Fruit fly (Drosophila melanogaster) whole organism, embryonic: ENCODE measurements around the gene CG11811.
A peak's percentile ranks its signal among the peaks of the same experiment; 100 is the strongest.

ENCODE experiments used
- BEAF-32 ChIP-seq: fragments of 200-800 bp; sonication (Bioruptor generic); optimal IDR thresholded peaks from 3 replicates; lab custom pipeline; 2017; ENCODE audit warnings: missing biosample characterization, missing genetic modification characterization, mild to moderate bottlenecking, moderate library complexity, missing genetic modification reagents
- Blimp-1 ChIP-seq: fragments of 200-800 bp; sonication (Bioruptor generic); optimal IDR thresholded peaks from 3 replicates; lab custom pipeline; 2018; ENCODE audit warnings: missing biosample characterization, missing genetic modification characterization, mild to moderate bottlenecking, moderate library complexity, missing genetic modification reagents
- CG10147 ChIP-seq: fragments of 200-800 bp; sonication (Bioruptor generic); optimal IDR thresholded peaks from 2 replicates; lab custom pipeline; 2019; ENCODE audit warnings: missing biosample characterization, mild to moderate bottlenecking, missing genetic modification characterization, moderate library complexity
- CG10209 ChIP-seq: fragments of 200-800 bp; sonication (Bioruptor generic); optimal IDR thresholded peaks from 3 replicates; lab custom pipeline; 2017; ENCODE audit warnings: missing biosample characterization, mild to moderate bottlenecking, missing genetic modification characterization, missing genetic modification reagents
- CG10462 ChIP-seq: fragments of 200-800 bp; sonication (Bioruptor generic); optimal IDR thresholded peaks from 2 replicates; lab custom pipeline; 2016; ENCODE audit warnings: missing biosample characterization, missing genetic modification characterization
- CG10565 ChIP-seq: fragments of 200-800 bp; sonication (Bioruptor generic); optimal IDR thresholded peaks from 3 replicates; lab custom pipeline; 2016; ENCODE audit warnings: missing biosample characterization, mild to moderate bottlenecking, missing genetic modification characterization
- CG11093 ChIP-seq: fragments of 200-800 bp; sonication (Bioruptor generic); IDR thresholded peaks from 3 replicates; pipeline ENCODE4 v1.3.6; 2022; ENCODE audit warnings: missing biosample characterization, missing genetic modification characterization
- CG11398 ChIP-seq: fragments of 200-800 bp; sonication (Bioruptor generic); optimal IDR thresholded peaks from 2 replicates; lab custom pipeline; 2016; ENCODE audit warnings: missing biosample characterization, missing genetic modification characterization
- CG11723 ChIP-seq: fragments of 200-800 bp; sonication (Bioruptor generic); optimal IDR thresholded peaks from 2 replicates; lab custom pipeline; 2017; ENCODE audit warnings: missing biosample characterization, mild to moderate bottlenecking, missing genetic modification characterization
- CG12071 ChIP-seq: fragments of 200-800 bp; sonication (Bioruptor generic); optimal IDR thresholded peaks from 3 replicates; lab custom pipeline; 2018; ENCODE audit warnings: missing biosample characterization, mild to moderate bottlenecking, missing genetic modification characterization
- CG1233 ChIP-seq: fragments of 200-800 bp; sonication (Bioruptor generic); optimal IDR thresholded peaks from 4 replicates; lab custom pipeline; 2018; ENCODE audit warnings: missing biosample characterization, mild to moderate bottlenecking, missing genetic modification characterization
- CG12942 ChIP-seq: fragments of 200-800 bp; sonication (Bioruptor generic); optimal IDR thresholded peaks from 3 replicates; lab custom pipeline; 2016; ENCODE audit warnings: missing biosample characterization, missing genetic modification characterization
- CG13287 ChIP-seq: fragments of 200-800 bp; sonication (Bioruptor generic); IDR thresholded peaks from 2 replicates; pipeline ENCODE4 v1.3.6; 2022; ENCODE audit warnings: missing biosample characterization, missing genetic modification characterization; ENCODE audit not compliant: partially characterized antibody
- CG13296 ChIP-seq: fragments of 200-800 bp; sonication (Bioruptor generic); optimal IDR thresholded peaks from 3 replicates; lab custom pipeline; 2018; ENCODE audit warnings: missing biosample characterization, mild to moderate bottlenecking, missing genetic modification characterization
- CG14667 ChIP-seq: fragments of 200-800 bp; sonication (Bioruptor generic); IDR thresholded peaks from 2 replicates; pipeline ENCODE4 v1.3.6; 2022; ENCODE audit warnings: missing biosample characterization, missing genetic modification characterization
- CG14965 ChIP-seq: fragments of 200-800 bp; sonication (Bioruptor generic); optimal IDR thresholded peaks from 2 replicates; lab custom pipeline; 2016; ENCODE audit warnings: missing biosample characterization, missing genetic modification characterization, borderline replicate concordance
- CG16815 ChIP-seq: fragments of 200-800 bp; sonication (Bioruptor generic); optimal IDR thresholded peaks from 3 replicates; lab custom pipeline; 2017; ENCODE audit warnings: missing biosample characterization, mild to moderate bottlenecking, missing genetic modification characterization
- CG17361 ChIP-seq: fragments of 200-800 bp; sonication (Bioruptor generic); IDR thresholded peaks from 3 replicates; pipeline ENCODE4 v1.3.6; 2022; ENCODE audit warnings: missing biosample characterization, missing genetic modification characterization
- CG18599 ChIP-seq: fragments of 200-800 bp; sonication (Bioruptor generic); optimal IDR thresholded peaks from 3 replicates; lab custom pipeline; 2017; ENCODE audit warnings: missing biosample characterization, missing genetic modification characterization, mild to moderate bottlenecking, moderate library complexity, missing genetic modification reagents
- CG31441 ChIP-seq: fragments of 200-800 bp; sonication (Bioruptor generic); IDR thresholded peaks from 2 replicates; pipeline ENCODE4 v1.3.6; 2022; ENCODE audit warnings: missing biosample characterization, missing genetic modification characterization
- CG33557 ChIP-seq: fragments of 200-800 bp; sonication (Bioruptor generic); optimal IDR thresholded peaks from 2 replicates; lab custom pipeline; 2019; ENCODE audit warnings: missing biosample characterization, mild to moderate bottlenecking, missing genetic modification characterization, moderate library complexity
- CG34422 ChIP-seq: fragments of 200-800 bp; sonication (Bioruptor generic); IDR thresholded peaks from 3 replicates; pipeline ENCODE4 v1.3.6; 2022; ENCODE audit warnings: missing biosample characterization, missing genetic modification characterization
- CG43689 ChIP-seq: fragments of 200-800 bp; sonication (Bioruptor generic); IDR thresholded peaks from 2 replicates; pipeline ENCODE4 v1.3.6; 2022; ENCODE audit warnings: missing biosample characterization, missing genetic modification characterization
- CG9797 ChIP-seq: fragments of 200-800 bp; sonication (Bioruptor generic); optimal IDR thresholded peaks from 3 replicates; lab custom pipeline; 2018; ENCODE audit warnings: missing biosample characterization, mild to moderate bottlenecking, missing genetic modification characterization
- Drgx ChIP-seq: fragments of 200-800 bp; sonication (Bioruptor generic); IDR thresholded peaks from 2 replicates; pipeline ENCODE4 v1.3.6; 2022; ENCODE audit warnings: missing biosample characterization, missing genetic modification characterization
- Hmr ChIP-seq: fragments of 200-800 bp; sonication (Bioruptor generic); optimal IDR thresholded peaks from 3 replicates; lab custom pipeline; 2017; ENCODE audit warnings: mild to moderate bottlenecking, missing biosample characterization, missing genetic modification reagents, missing genetic modification characterization
- Hmx ChIP-seq: fragments of 200-800 bp; sonication (Bioruptor generic); optimal IDR thresholded peaks from 2 replicates; lab custom pipeline; 2016; ENCODE audit warnings: missing biosample characterization, missing genetic modification characterization
- MBD-R2 ChIP-seq: fragments of 200-800 bp; sonication (Bioruptor generic); IDR thresholded peaks from 2 replicates; pipeline ENCODE4 v1.3.6; 2022; ENCODE audit warnings: missing biosample characterization, missing genetic modification characterization
- MESR4 ChIP-seq: fragments of 200-800 bp; sonication (Bioruptor generic); optimal IDR thresholded peaks from 2 replicates; lab custom pipeline; 2018; ENCODE audit warnings: missing biosample characterization, mild to moderate bottlenecking, missing genetic modification characterization, moderate library complexity
- Mes4 ChIP-seq: fragments of 200-800 bp; sonication (Bioruptor generic); optimal IDR thresholded peaks from 2 replicates; lab custom pipeline; 2016; ENCODE audit warnings: missing biosample characterization, missing genetic modification characterization
- Myb ChIP-seq: fragments of 200-800 bp; sonication (Bioruptor generic); optimal IDR thresholded peaks from 2 replicates; lab custom pipeline; 2016; ENCODE audit warnings: missing biosample characterization, missing genetic modification characterization
- Six4 ChIP-seq: fragments of 200-800 bp; sonication (Bioruptor generic); optimal IDR thresholded peaks from 2 replicates; lab custom pipeline; 2016; ENCODE audit warnings: missing biosample characterization, missing genetic modification characterization
- Sry-δ ChIP-seq: fragments of 200-800 bp; sonication (Bioruptor generic); optimal IDR thresholded peaks from 2 replicates; lab custom pipeline; 2016; ENCODE audit warnings: missing biosample characterization, missing genetic modification characterization
- Stat92E ChIP-seq, 3 experiments: fragments of >200 bp in 2 of 3; fragments of 200-800 bp in 1 of 3; sonication (Bioruptor generic) in 1 of 3; optimal IDR thresholded peaks; 2 replicates each; lab custom pipeline; 2017 to 2019; ENCODE audit warnings: missing biosample characterization in 3 of 3, missing genetic modification characterization in 3 of 3, mild to moderate bottlenecking in 1 of 3, moderate library complexity in 1 of 3
- da ChIP-seq: fragments of 200-800 bp; sonication (Bioruptor generic); optimal IDR thresholded peaks from 2 replicates; lab custom pipeline; 2016; ENCODE audit warnings: missing biosample characterization, missing genetic modification characterization
- dan ChIP-seq: fragments of 200-800 bp; sonication (Bioruptor generic); IDR thresholded peaks from 2 replicates; pipeline ENCODE4 v1.3.6; 2022; ENCODE audit warnings: missing biosample characterization, missing genetic modification characterization
- dpn ChIP-seq, 2 experiments: fragments of 200-800 bp; sonication (Bioruptor generic); optimal IDR thresholded peaks; 3 replicates each; lab custom pipeline; 2016; ENCODE audit warnings: missing biosample characterization in 2 of 2, missing genetic modification characterization in 2 of 2
- fd64A ChIP-seq: fragments of 200-800 bp; sonication (Bioruptor generic); optimal IDR thresholded peaks from 3 replicates; lab custom pipeline; 2018; ENCODE audit warnings: missing biosample characterization, mild to moderate bottlenecking, missing genetic modification characterization
- grau ChIP-seq: fragments of 200-800 bp; optimal IDR thresholded peaks from 3 replicates; lab custom pipeline; 2019; ENCODE audit warnings: missing biosample characterization, mild to moderate bottlenecking, missing genetic modification characterization, moderate library complexity
- klu ChIP-seq: fragments of 200-800 bp; sonication (Bioruptor generic); IDR thresholded peaks from 2 replicates; pipeline ENCODE4 v1.3.6; 2022; ENCODE audit warnings: missing biosample characterization, missing genetic modification characterization
- knrl ChIP-seq: fragments of 200-800 bp; sonication (Bioruptor generic); IDR thresholded peaks from 3 replicates; pipeline ENCODE4 v1.3.6; 2022; ENCODE audit warnings: missing biosample characterization, missing genetic modification characterization; ENCODE audit not compliant: partially characterized antibody
- nerfin-1 ChIP-seq: fragments of 200-800 bp; sonication (Bioruptor generic); optimal IDR thresholded peaks from 3 replicates; lab custom pipeline; 2019; ENCODE audit warnings: missing biosample characterization, mild to moderate bottlenecking, missing genetic modification characterization, moderate library complexity
- nmo ChIP-seq: fragments of 200-800 bp; sonication (Bioruptor generic); optimal IDR thresholded peaks from 2 replicates; lab custom pipeline; 2018; ENCODE audit warnings: missing biosample characterization, mild to moderate bottlenecking, missing genetic modification characterization, moderate library complexity
- onecut ChIP-seq: fragments of 200-800 bp; sonication (Bioruptor generic); IDR thresholded peaks from 2 replicates; pipeline ENCODE4 v1.3.6; 2022; ENCODE audit warnings: missing biosample characterization, missing genetic modification characterization
- pb ChIP-seq: fragments of 200-800 bp; sonication (Bioruptor generic); optimal IDR thresholded peaks from 3 replicates; lab custom pipeline; 2016; ENCODE audit warnings: missing biosample characterization, missing genetic modification characterization
- scrt ChIP-seq: fragments of 200-800 bp; sonication (Bioruptor generic); optimal IDR thresholded peaks from 2 replicates; lab custom pipeline; 2018; ENCODE audit warnings: missing biosample characterization, mild to moderate bottlenecking, missing genetic modification characterization, moderate library complexity
- sd ChIP-seq: fragments of 200-800 bp; sonication (Bioruptor generic); optimal IDR thresholded peaks from 3 replicates; lab custom pipeline; 2018; ENCODE audit warnings: missing biosample characterization, mild to moderate bottlenecking, missing genetic modification characterization, moderate library complexity
- sug ChIP-seq: fragments of 200-800 bp; optimal IDR thresholded peaks from 2 replicates; lab custom pipeline; 2019; ENCODE audit warnings: missing biosample characterization, mild to moderate bottlenecking, missing genetic modification characterization, moderate library complexity
- tin ChIP-seq: fragments of 200-800 bp; sonication (Bioruptor generic); optimal IDR thresholded peaks from 3 replicates; lab custom pipeline; 2016; ENCODE audit warnings: missing biosample characterization, missing genetic modification characterization
- zf30C ChIP-seq: fragments of 200-800 bp; sonication (Bioruptor generic); optimal IDR thresholded peaks from 3 replicates; lab custom pipeline; 2018; ENCODE audit warnings: missing biosample characterization, mild to moderate bottlenecking, missing genetic modification characterization

CG11811 gene

dm6 chr3L:10683899-10684340 lies 6.9 kb upstream of the CG11811 start (continued):
- TF ChIP-seq dpn (GFP tag; optimal IDR thresholded peaks at IDR 0.05; lab: Kevin White, UChicago): peak; percentile 53 to 74
- peak; percentile 58 for TF ChIP-seq CG1233
- peak; percentile 41 for TF ChIP-seq CG12942
- peak; percentile 16 for TF ChIP-seq CG14965 (GFP tag; lab: Kevin White, UChicago)
- TF ChIP-seq CG16815 (GFP tag; lab: Kevin White, UChicago): peak; percentile 35
- TF ChIP-seq klu: peak; percentile 53
- no peak; the same call in 1 of the 2 replicates for TF ChIP-seq MBD-R2 (GFP tag; lab: Robert Waterston, UW)
- TF ChIP-seq CG14667 (GFP tag; lab: Robert Waterston, UW): peak; percentile 53
- TF ChIP-seq tin (GFP tag; lab: Kevin White, UChicago): peak; percentile 33
- peak; percentile 44 for TF ChIP-seq CG10462 (GFP tag; lab: Kevin White, UChicago)
- peak; percentile 46 for TF ChIP-seq Six4 (GFP tag; lab: Kevin White, UChicago)
- TF ChIP-seq CG17361 (GFP tag; lab: Robert Waterston, UW): peak; percentile 84
- no peak for TF ChIP-seq CG11398
- TF ChIP-seq CG13296 (GFP tag; lab: Kevin White, UChicago): peak; percentile 70
- no peak for TF ChIP-seq dan (GFP tag; lab: Robert Waterston, UW)
- peak; percentile 60 for TF ChIP-seq Hmr (GFP tag; lab: Kevin White, UChicago)
- no peak for TF ChIP-seq zf30C (GFP tag; lab: Kevin White, UChicago)
- TF ChIP-seq CG18599 (GFP tag; lab: Kevin White, UChicago): peak; percentile 65
- TF ChIP-seq CG10565 (GFP tag; lab: Kevin White, UChicago): no peak
- TF ChIP-seq CG33557 (GFP tag; lab: Kevin White, UChicago): no peak
- peak; percentile 11 for TF ChIP-seq Sry-δ (GFP tag; lab: Kevin White, UChicago)
- no peak for TF ChIP-seq MESR4 (GFP tag; lab: Kevin White, UChicago)
- no peak for TF ChIP-seq sd
- TF ChIP-seq CG12071 (GFP tag; lab: Kevin White, UChicago): peak; percentile 59
- no peak for TF ChIP-seq BEAF-32 (GFP tag; lab: Kevin White, UChicago)
- TF ChIP-seq CG11723: peak; percentile 21
- TF ChIP-seq Myb (GFP tag; lab: Kevin White, UChicago): peak; percentile 41
- TF ChIP-seq CG43689 (GFP tag; lab: Robert Waterston, UW): 0 out of 2 replicates have a peak, but pooled peaks have one; percentile 26
- peak; percentile 64 for TF ChIP-seq CG10209
- TF ChIP-seq scrt (GFP tag; lab: Kevin White, UChicago): peak; percentile 25
- peak; percentile 58 for TF ChIP-seq CG34422 (GFP tag; lab: Robert Waterston, UW)
- peak; percentile 83 for TF ChIP-seq nmo (GFP tag; lab: Kevin White, UChicago)
- peak; percentile 54 for TF ChIP-seq CG10147
- peak; percentile 55 for TF ChIP-seq CG31441 (GFP tag; lab: Robert Waterston, UW)
- TF ChIP-seq CG13287 (GFP tag; lab: Robert Waterston, UW): no peak
- TF ChIP-seq sug: no peak
- TF ChIP-seq da (GFP tag; lab: Kevin White, UChicago): no peak
- peak; percentile 54 for TF ChIP-seq nerfin-1 (tag; lab: Kevin White, UChicago)
- no peak for TF ChIP-seq knrl (GFP tag; lab: Robert Waterston, UW)
- TF ChIP-seq Drgx (GFP tag; lab: Robert Waterston, UW): peak; percentile 83
- peak; percentile 59 for TF ChIP-seq Mes4 (GFP tag; lab: Kevin White, UChicago)
- TF ChIP-seq Hmx (GFP tag; lab: Kevin White, UChicago): no peak
- no peak for TF ChIP-seq CG9797 (GFP tag; lab: Kevin White, UChicago)
- no peak for TF ChIP-seq Stat92E (GFP tag; optimal IDR thresholded peaks at IDR 0.05; lab: Kevin White, UChicago)
- peak; percentile 57 for TF ChIP-seq onecut (GFP tag; lab: Robert Waterston, UW)
- TF ChIP-seq fd64A (GFP tag; lab: Kevin White, UChicago): no peak
- TF ChIP-seq pb (GFP tag; lab: Kevin White, UChicago): peak; percentile 83
- peak; percentile 64 for TF ChIP-seq Blimp-1 (GFP tag; lab: Kevin White, UChicago)
- 0 out of 3 replicates have a peak, but pooled peaks have one; percentile 61 for TF ChIP-seq CG11093 (GFP tag; lab: Robert Waterston, UW)
- peak; percentile 91 for TF ChIP-seq grau
